Worm (Caenorhabditis elegans) whole organism, L2 larva: ENCODE data around the gene C36B7.5.

Source experiments
- C34F6.9 ChIP-seq: fragments of 150-350 bp; optimal IDR thresholded peaks from 2 replicates; lab custom pipeline; 2014; ENCODE audit warnings: missing biosample characterization, missing genetic modification characterization
- F13H6.1 ChIP-seq: sonication (generic microtip); optimal IDR thresholded peaks from 2 replicates; lab custom pipeline; 2016; ENCODE audit warnings: missing genetic modification characterization, missing compliant biosample characterization
- R02D3.7 ChIP-seq: fragments of 150-350 bp; optimal IDR thresholded peaks from 2 replicates; lab custom pipeline; 2014; ENCODE audit warnings: missing biosample characterization, missing genetic modification characterization
- Y55F3AM.14 ChIP-seq: fragments of 200-800 bp; sonication (Bioruptor generic); optimal IDR thresholded peaks from 2 replicates; lab custom pipeline; 2018; ENCODE audit warnings: mild to moderate bottlenecking, missing genetic modification characterization, missing compliant biosample characterization
- ZK546.5 ChIP-seq: sonication (generic microtip); optimal IDR thresholded peaks from 2 replicates; lab custom pipeline; 2017; ENCODE audit warnings: missing biosample characterization, missing genetic modification characterization
- alr-1 ChIP-seq: fragments of 150-350 bp; optimal IDR thresholded peaks from 2 replicates; lab custom pipeline; 2014; ENCODE audit warnings: missing biosample characterization, missing genetic modification characterization
- aly-2 ChIP-seq: fragments of 150-350 bp; optimal IDR thresholded peaks from 2 replicates; lab custom pipeline; 2014; ENCODE audit warnings: missing biosample characterization, missing genetic modification characterization
- ama-1 ChIP-seq: fragments of 150-350 bp; optimal IDR thresholded peaks from 2 replicates; lab custom pipeline; 2018; ENCODE audit warnings: inconsistent platforms
- blmp-1 ChIP-seq: sonication (generic microtip); optimal IDR thresholded peaks from 2 replicates; lab custom pipeline; 2017; ENCODE audit warnings: missing genetic modification characterization, mild to moderate bottlenecking, missing compliant biosample characterization, antibody characterized with exemption, moderate library complexity; ENCODE audit not compliant: insufficient read depth
- ceh-16 ChIP-seq: fragments of 150-350 bp; optimal IDR thresholded peaks from 2 replicates; lab custom pipeline; 2014; ENCODE audit warnings: missing biosample characterization, missing genetic modification characterization
- ceh-82 ChIP-seq: fragments of 150-350 bp; optimal IDR thresholded peaks from 2 replicates; lab custom pipeline; 2014; ENCODE audit warnings: missing biosample characterization, missing genetic modification characterization
- crh-2 ChIP-seq: sonication (generic microtip); optimal IDR thresholded peaks from 2 replicates; lab custom pipeline; 2017; ENCODE audit warnings: missing biosample characterization, missing genetic modification characterization
- dmd-4 ChIP-seq: sonication (generic microtip); optimal IDR thresholded peaks from 2 replicates; lab custom pipeline; 2017; ENCODE audit warnings: missing biosample characterization, missing genetic modification characterization
- egl-27 ChIP-seq: sonication (generic microtip); optimal IDR thresholded peaks from 3 replicates; lab custom pipeline; 2017; ENCODE audit warnings: missing biosample characterization, missing genetic modification reagents, missing genetic modification characterization
- elt-1 ChIP-seq: fragments of 150-350 bp; optimal IDR thresholded peaks from 2 replicates; lab custom pipeline; 2014; ENCODE audit warnings: missing biosample characterization, missing genetic modification characterization
- elt-3 ChIP-seq: sonication (generic microtip); optimal IDR thresholded peaks from 2 replicates; lab custom pipeline; 2017; ENCODE audit warnings: missing biosample characterization, missing genetic modification characterization
- fos-1 ChIP-seq: fragments of 150-350 bp; optimal IDR thresholded peaks from 2 replicates; lab custom pipeline; 2014; ENCODE audit warnings: missing biosample characterization, missing genetic modification characterization
- gmeb-1 ChIP-seq: fragments of 150-350 bp; optimal IDR thresholded peaks from 2 replicates; lab custom pipeline; 2014; ENCODE audit warnings: missing biosample characterization, missing genetic modification characterization
- lin-11 ChIP-seq: fragments of 150-350 bp; sonication (generic microtip); optimal IDR thresholded peaks from 2 replicates; lab custom pipeline; 2014; ENCODE audit warnings: missing biosample characterization, missing genetic modification characterization, inconsistent platforms, mixed read lengths
- lin-13 ChIP-seq: fragments of 150-350 bp; optimal IDR thresholded peaks from 2 replicates; lab custom pipeline; 2014; ENCODE audit warnings: missing biosample characterization, missing genetic modification reagents, missing genetic modification characterization
- lin-39 ChIP-seq: fragments of 150-350 bp; optimal IDR thresholded peaks from 2 replicates; lab custom pipeline; 2014; ENCODE audit warnings: missing biosample characterization, missing genetic modification reagents, missing genetic modification characterization
- lsy-2 ChIP-seq, 2 experiments: fragments of 150-350 bp in 1 of 2; sonication (generic microtip) in 1 of 2; optimal IDR thresholded peaks; 2 replicates each; lab custom pipeline; 2014 to 2017; ENCODE audit warnings: missing biosample characterization in 2 of 2, missing genetic modification characterization in 2 of 2
- mab-5 ChIP-seq: fragments of 150-350 bp; optimal IDR thresholded peaks from 2 replicates; lab custom pipeline; 2014; ENCODE audit warnings: missing biosample characterization, missing genetic modification characterization
- mbf-1 ChIP-seq: sonication (generic microtip); optimal IDR thresholded peaks from 2 replicates; lab custom pipeline; 2017; ENCODE audit warnings: missing biosample characterization, missing genetic modification characterization
- mdl-1 ChIP-seq, 2 experiments: fragments of 150-350 bp in 1 of 2; sonication (generic microtip) in 1 of 2; optimal IDR thresholded peaks; 2 replicates each; lab custom pipeline; 2017; ENCODE audit warnings: missing biosample characterization in 2 of 2, missing genetic modification characterization in 2 of 2
- nhr-10 ChIP-seq: sonication (generic microtip); optimal IDR thresholded peaks from 2 replicates; lab custom pipeline; 2017; ENCODE audit warnings: missing biosample characterization, missing genetic modification characterization
- nhr-11 ChIP-seq: fragments of 150-350 bp; optimal IDR thresholded peaks from 2 replicates; lab custom pipeline; 2014; ENCODE audit warnings: missing biosample characterization, missing genetic modification characterization
- nhr-12 ChIP-seq: fragments of 150-350 bp; optimal IDR thresholded peaks from 2 replicates; lab custom pipeline; 2014; ENCODE audit warnings: missing biosample characterization, missing genetic modification characterization
- nhr-129 ChIP-seq: fragments of 150-350 bp; optimal IDR thresholded peaks from 2 replicates; lab custom pipeline; 2014; ENCODE audit warnings: missing biosample characterization, missing genetic modification characterization
- nhr-21 ChIP-seq: fragments of 150-350 bp; optimal IDR thresholded peaks from 2 replicates; lab custom pipeline; 2014; ENCODE audit warnings: missing biosample characterization, missing genetic modification characterization
- nhr-23 ChIP-seq: fragments of 150-350 bp; optimal IDR thresholded peaks from 2 replicates; lab custom pipeline; 2014; ENCODE audit warnings: missing biosample characterization, missing genetic modification reagents, missing genetic modification characterization
- nhr-237 ChIP-seq: fragments of 150-350 bp; optimal IDR thresholded peaks from 2 replicates; lab custom pipeline; 2014; ENCODE audit warnings: missing biosample characterization, missing genetic modification characterization
- nhr-25 ChIP-seq: fragments of 150-350 bp; sonication (generic microtip); optimal IDR thresholded peaks from 3 replicates; lab custom pipeline; 2014; ENCODE audit warnings: missing biosample characterization, missing genetic modification characterization
- nhr-6 ChIP-seq: fragments of 150-350 bp; optimal IDR thresholded peaks from 2 replicates; lab custom pipeline; 2014; ENCODE audit warnings: missing biosample characterization, missing genetic modification characterization
- nhr-77 ChIP-seq: fragments of 150-350 bp; optimal IDR thresholded peaks from 2 replicates; lab custom pipeline; 2014; ENCODE audit warnings: missing biosample characterization, missing genetic modification characterization
- peb-1 ChIP-seq: fragments of 150-350 bp; optimal IDR thresholded peaks from 2 replicates; lab custom pipeline; 2014; ENCODE audit warnings: missing biosample characterization, missing genetic modification characterization
- sem-4 ChIP-seq: fragments of 150-350 bp; optimal IDR thresholded peaks from 2 replicates; lab custom pipeline; 2014; ENCODE audit warnings: missing biosample characterization, missing genetic modification reagents, missing genetic modification characterization
- skn-1 ChIP-seq: sonication (generic microtip); optimal IDR thresholded peaks from 2 replicates; lab custom pipeline; 2017; ENCODE audit warnings: missing biosample characterization, missing genetic modification characterization
- sma-3 ChIP-seq: sonication (generic microtip); optimal IDR thresholded peaks from 2 replicates; lab custom pipeline; 2016; ENCODE audit warnings: missing genetic modification reagents, missing genetic modification characterization, missing compliant biosample characterization
- sma-9 ChIP-seq, 2 experiments: fragments of 150-350 bp in 1 of 2; sonication (generic microtip) in 1 of 2; optimal IDR thresholded peaks; 2 replicates each; lab custom pipeline; 2014 to 2016; ENCODE audit warnings: missing genetic modification characterization in 2 of 2, mild to moderate bottlenecking in 1 of 2, missing biosample characterization in 1 of 2, missing compliant biosample characterization in 1 of 2, missing genetic modification reagents in 1 of 2, moderate library complexity in 1 of 2
- snpc-4 ChIP-seq: fragments of 150-350 bp; optimal IDR thresholded peaks from 2 replicates; lab custom pipeline; 2014; ENCODE audit warnings: missing biosample characterization, missing genetic modification characterization
- unc-39 ChIP-seq: fragments of 150-350 bp; optimal IDR thresholded peaks from 2 replicates; lab custom pipeline; 2014; ENCODE audit warnings: missing biosample characterization, missing genetic modification characterization
- unc-55 ChIP-seq: fragments of 150-350 bp; sonication (generic microtip); optimal IDR thresholded peaks from 3 replicates; lab custom pipeline; 2014; ENCODE audit warnings: missing biosample characterization, missing genetic modification reagents, missing genetic modification characterization
- unc-62 ChIP-seq: fragments of 150-350 bp; optimal IDR thresholded peaks from 2 replicates; lab custom pipeline; 2014; ENCODE audit warnings: missing biosample characterization, missing genetic modification reagents, missing genetic modification characterization
- zag-1 ChIP-seq: fragments of 150-350 bp; optimal IDR thresholded peaks from 2 replicates; lab custom pipeline; 2014; ENCODE audit warnings: missing biosample characterization, missing genetic modification characterization
- ztf-1 ChIP-seq: fragments of 200-800 bp; sonication (Bioruptor generic); conservative IDR thresholded peaks from 2 replicates; pipeline ENCODE4 v1.3.6; 2022; ENCODE audit warnings: missing genetic modification characterization, missing compliant biosample characterization
- ztf-11 ChIP-seq: sonication (generic microtip); optimal IDR thresholded peaks from 2 replicates; lab custom pipeline; 2017; ENCODE audit warnings: missing biosample characterization, missing genetic modification characterization
- ztf-4 ChIP-seq: fragments of 150-350 bp; optimal IDR thresholded peaks from 2 replicates; lab custom pipeline; 2014; ENCODE audit warnings: missing biosample characterization, missing genetic modification characterization

Gene C36B7.5

ce11 chrX:7076485-7076884 lies 19.8 kb downstream of the C36B7.5 start:
- TF ChIP-seq nhr-129 (tag; lab: Kevin White, UChicago): peak; percentile 60
- no peak for TF ChIP-seq nhr-6
- peak; percentile 26 for TF ChIP-seq C34F6.9 (tag; lab: Kevin White, UChicago)

ce11 chrX:7075250-7075649 lies 21.0 kb downstream of the C36B7.5 start, which contains the start of gene B0403.6:
Gene B0403.6 (minus strand): TSS chrX:7075350.
- TF ChIP-seq mab-5 (tag; lab: Kevin White, UChicago) (no peak), nhr-23 (tag; lab: Kevin White, UChicago) (no peak), ZK546.5 (no peak), F13H6.1 (no peak), Y55F3AM.14 (no peak), sem-4 (tag; lab: Kevin White, UChicago) (no peak), aly-2 (no peak), mdl-1 (tag; optimal IDR thresholded peaks at IDR 0.05; lab: Kevin White, UChicago) (no peak), peb-1 (tag; lab: Kevin White, UChicago) (no peak), nhr-129 (tag; lab: Kevin White, UChicago) (no peak)

ce11 chrX:7068400-7068799 lies 27.8 kb downstream of the C36B7.5 start, which contains the start of gene pdi-6:
Gene pdi-6 (minus strand): TSS chrX:7068563.
- TF ChIP-seq R02D3.7 (peak; percentile 2), lin-13 (GFP tag; lab: Kevin White, UChicago) (peak; percentile 93), nhr-77 (tag; lab: Kevin White, UChicago) (peak; percentile 44), crh-2 (tag; lab: Kevin White, UChicago) (peak; percentile 99), nhr-6 (peak; percentile 66), dmd-4 (tag; lab: Kevin White, UChicago) (no peak), sem-4 (tag; lab: Kevin White, UChicago) (peak; percentile 79), unc-55 (GFP tag; lab: Kevin White, UChicago) (peak; percentile 91), ztf-1 (GFP tag; lab: Robert Waterston, UW) (no peak), mab-5 (tag; lab: Kevin White, UChicago) (peak; percentile 75), blmp-1 (peak; percentile 45), Y55F3AM.14 (peak; percentile 59), elt-1 (tag; lab: Kevin White, UChicago) (no peak), skn-1 (tag; lab: Kevin White, UChicago) (no peak), ama-1 (lab: Kevin White, UChicago) (no peak), nhr-10 (tag; lab: Kevin White, UChicago) (peak; percentile 50), aly-2 (no peak), lin-11 (tag; lab: Kevin White, UChicago) (peak; percentile 90), ceh-16 (peak; percentile 65), ceh-82 (tag; lab: Kevin White, UChicago) (peak; percentile 60), nhr-23 (tag; lab: Kevin White, UChicago) (no peak), mdl-1 (tag; optimal IDR thresholded peaks at IDR 0.05; lab: Kevin White, UChicago) (peak; percentile 24 to 78), ztf-11 (no peak), unc-39 (tag; lab: Kevin White, UChicago) (no peak), nhr-129 (tag; lab: Kevin White, UChicago) (peak; percentile 92), elt-3 (tag; lab: Kevin White, UChicago) (no peak), nhr-11 (no peak), C34F6.9 (tag; lab: Kevin White, UChicago) (peak; percentile 88), nhr-25 (peak; percentile 90), F13H6.1 (peak; percentile 90), nhr-237 (tag; lab: Kevin White, UChicago) (no peak), egl-27 (peak; percentile 62), nhr-12 (no peak), lin-39 (tag; lab: Kevin White, UChicago) (no peak), fos-1 (tag; lab: Kevin White, UChicago) (peak; percentile 93), ztf-4 (tag; lab: Kevin White, UChicago) (peak; percentile 58), snpc-4 (tag; lab: Kevin White, UChicago) (peak; percentile 43), nhr-21 (tag; lab: Kevin White, UChicago) (peak; percentile 85), gmeb-1 (tag; lab: Kevin White, UChicago) (peak; percentile 84), alr-1 (tag; lab: Kevin White, UChicago) (no peak), sma-9 (GFP tag; optimal IDR thresholded peaks at IDR 0.05; lab: Kevin White, UChicago) (peak; percentile 91), sma-9 (tag; optimal IDR thresholded peaks at IDR 0.05; lab: Kevin White, UChicago) (no peak), unc-62 (GFP tag; lab: Kevin White, UChicago) (no peak), peb-1 (tag; lab: Kevin White, UChicago) (no peak), zag-1 (tag; lab: Kevin White, UChicago) (peak; percentile 54), mbf-1 (tag; lab: Kevin White, UChicago) (no peak), sma-3 (GFP tag; lab: Kevin White, UChicago) (peak; percentile 95), lsy-2 (tag; optimal IDR thresholded peaks at IDR 0.05; lab: Kevin White, UChicago) (peak; percentile 78 to 92), ZK546.5 (peak; percentile 17)
